Worm (Caenorhabditis elegans): Measurements from ENCODE around the gene nspg-5.

ce11 chrX:2940572-2940971 is 41.2 kb upstream of the nspg-5 start, which contains the start of gene pfk-1.1:
- TF ChIP-seq ceh-36 (tag; optimal IDR thresholded peaks at IDR 0.05) (no peak), hnd-1 (tag; optimal IDR thresholded peaks at IDR 0.05) (no peak), F13C5.2 (tag; optimal IDR thresholded peaks at IDR 0.05) (no peak), scrt-1 (GFP tag; IDR thresholded peaks at IDR 0.05) (no peak), hmg-4 (GFP tag; optimal IDR thresholded peaks at IDR 0.05) (no peak), tbx-37 (GFP tag; conservative IDR thresholded peaks at IDR 0.05) (no peak)
